Fruit fly (Drosophila melanogaster): ENCODE data around the gene Sirt6.

DNA sequence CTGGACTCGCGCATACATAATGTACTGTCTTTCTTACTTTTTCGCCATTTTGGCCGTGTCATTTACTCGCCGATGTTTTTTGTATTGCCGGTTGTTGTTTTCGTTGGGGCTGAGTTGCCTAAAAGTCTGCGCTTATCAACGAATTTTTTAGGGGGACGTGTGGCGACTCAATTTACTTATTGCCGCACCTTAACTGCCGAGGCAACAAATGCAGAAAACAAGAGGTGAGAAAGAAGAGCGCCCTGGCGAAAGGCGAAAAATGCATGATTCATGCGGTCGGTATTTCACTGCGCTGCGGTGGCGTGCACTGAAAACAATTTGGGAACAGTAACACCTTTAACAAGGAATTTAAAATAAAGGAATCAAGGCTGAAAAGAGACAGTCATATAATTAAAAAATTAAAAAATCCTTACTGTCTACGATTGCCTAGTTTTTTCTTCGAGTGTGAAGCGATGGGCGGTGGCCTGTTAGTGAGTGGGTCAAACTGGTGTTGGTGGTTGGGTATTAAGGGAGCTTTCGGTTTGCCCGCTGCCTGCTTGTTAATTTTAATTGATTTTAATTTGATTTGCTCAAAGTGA lies 7.3 kb upstream of the Sirt6 start:
- TF ChIP-seq h (GFP tag; optimal IDR thresholded peaks at IDR 0.05) (peak; percentile 91), sv (GFP tag; optimal IDR thresholded peaks at IDR 0.05) (no peak), Rel (GFP tag; optimal IDR thresholded peaks at IDR 0.05) (no peak), Rel (tag; optimal IDR thresholded peaks at IDR 0.05) (no peak), psq (GFP tag; optimal IDR thresholded peaks at IDR 0.05) (peak; percentile 57), Jra (GFP tag; optimal IDR thresholded peaks at IDR 0.05) (peak; percentile 67), CrebA (GFP tag; optimal IDR thresholded peaks at IDR 0.05; ENCODE audit: borderline replicate concordance) (peak; percentile 9), usp (GFP tag; optimal IDR thresholded peaks at IDR 0.05) (no peak), OdsH (GFP tag; optimal IDR thresholded peaks at IDR 0.05) (peak; percentile 76), Myc (optimal IDR thresholded peaks at IDR 0.05) (no peak), dmrt93B (GFP tag; optimal IDR thresholded peaks at IDR 0.05) (peak; percentile 70), Abd-B (GFP tag; optimal IDR thresholded peaks at IDR 0.05) (no peak), dl (GFP tag; optimal IDR thresholded peaks at IDR 0.05; ENCODE audit: insufficient read depth in 1 of 2, partially characterized antibody in 2 of 2) (no peak), jim (GFP tag; optimal IDR thresholded peaks at IDR 0.05) (no peak)
